Fruit fly (Drosophila melanogaster): ENCODE measurements around the gene CG43121.

CG43121 gene

dm6 chr3L:14625568-14625996, 46.7 kb downstream of the CG43121 start:
- no peak for TF ChIP-seq Clk (GFP tag; optimal IDR thresholded peaks at IDR 0.05)

dm6 chr3L:14624425-14625309, 47.6 kb downstream of the CG43121 start:
- no peak for TF ChIP-seq Mnt (GFP tag; optimal IDR thresholded peaks at IDR 0.05)
- TF ChIP-seq cic (GFP tag; optimal IDR thresholded peaks at IDR 0.05): no peak
- TF ChIP-seq CG7045 (GFP tag; optimal IDR thresholded peaks at IDR 0.05): no peak
- no peak for TF ChIP-seq bab1 (GFP tag; optimal IDR thresholded peaks at IDR 0.05)
- TF ChIP-seq kay (GFP tag; ENCODE audit: borderline replicate concordance): peak; percentile 67
- no peak for TF ChIP-seq cnc (optimal IDR thresholded peaks at IDR 0.05)
- TF ChIP-seq CG5204 (GFP tag; optimal IDR thresholded peaks at IDR 0.05): no peak
- peak; percentile 33 for TF ChIP-seq ovo (GFP tag; optimal IDR thresholded peaks at IDR 0.05)

dm6 chr3L:14622457-14622899, 49.8 kb downstream of the CG43121 start, which contains the start of gene CG9628:
TSS of gene CG9628 (plus strand) at chr3L:14622796.
- TF ChIP-seq cic (GFP tag; optimal IDR thresholded peaks at IDR 0.05): no peak
- no peak for TF ChIP-seq CG1620 (GFP tag; optimal IDR thresholded peaks at IDR 0.05)
- peak; percentile 17 for TF ChIP-seq CG14711 (tag; optimal IDR thresholded peaks at IDR 0.05)
- peak; percentile 66 for TF ChIP-seq bab1 (GFP tag; optimal IDR thresholded peaks at IDR 0.05)
